Fruit fly (Drosophila melanogaster): Measurements from ENCODE around the gene CG1105.

Gene CG1105

dm6 chr3R:7079718-7080117 is 12.8 kb upstream of the CG1105 start (continued):
- TF ChIP-seq kay (GFP tag; optimal IDR thresholded peaks at IDR 0.05): no peak
- no peak for TF ChIP-seq her (GFP tag; optimal IDR thresholded peaks at IDR 0.05)
- TF ChIP-seq tna (GFP tag; IDR thresholded peaks at IDR 0.05; ENCODE audit: partially characterized antibody): 0 out of 2 replicates have a peak, but pooled peaks have one; percentile 34
- TF ChIP-seq Med (GFP tag): peak; percentile 60
- TF ChIP-seq klu (GFP tag; IDR thresholded peaks at IDR 0.05): no peak
- no peak for TF ChIP-seq gsb-n (tag; optimal IDR thresholded peaks at IDR 0.05)
- no peak for TF ChIP-seq CG4282 (GFP tag; optimal IDR thresholded peaks at IDR 0.05)
- no peak for TF ChIP-seq D19A (tag; optimal IDR thresholded peaks at IDR 0.05)
- no peak for TF ChIP-seq Abd-B (GFP tag; optimal IDR thresholded peaks at IDR 0.05)
- peak; percentile 81 for TF ChIP-seq Ets65A (GFP tag)
- TF ChIP-seq fd96Cb (tag; optimal IDR thresholded peaks at IDR 0.05): no peak
- TF ChIP-seq Ssrp (tag; optimal IDR thresholded peaks at IDR 0.05): no peak
- no peak for TF ChIP-seq Drgx (GFP tag; IDR thresholded peaks at IDR 0.05)
- TF ChIP-seq nau (GFP tag; optimal IDR thresholded peaks at IDR 0.05): no peak
- 0 out of 2 replicates have a peak, but pooled peaks have one; percentile 56 for TF ChIP-seq rib (GFP tag; IDR thresholded peaks at IDR 0.05)
- no peak for TF ChIP-seq H2.0 (GFP tag; IDR thresholded peaks at IDR 0.05)
- no peak for TF ChIP-seq twi (tag; optimal IDR thresholded peaks at IDR 0.05)
- TF ChIP-seq pnt (GFP tag; optimal IDR thresholded peaks at IDR 0.05): no peak
- TF ChIP-seq fd102C (GFP tag; optimal IDR thresholded peaks at IDR 0.05): no peak
- no peak for TF ChIP-seq Atf3 (GFP tag; optimal IDR thresholded peaks at IDR 0.05)
- no peak for TF ChIP-seq CG10321 (GFP tag; IDR thresholded peaks at IDR 0.05)
- no peak for TF ChIP-seq CG17361 (GFP tag; IDR thresholded peaks at IDR 0.05)
- TF ChIP-seq CG31441 (GFP tag; IDR thresholded peaks at IDR 0.05): no peak

- no peak for TF ChIP-seq CG14014 (GFP tag; IDR thresholded peaks at IDR 0.05)
- no peak for TF ChIP-seq gsb (GFP tag; IDR thresholded peaks at IDR 0.05)
- no peak for TF ChIP-seq mam (GFP tag; optimal IDR thresholded peaks at IDR 0.05)
- no peak for TF ChIP-seq CG4820 (GFP tag; optimal IDR thresholded peaks at IDR 0.05)
- no peak for TF ChIP-seq tio (GFP tag; optimal IDR thresholded peaks at IDR 0.05)
- no peak for TF ChIP-seq slou (GFP tag; optimal IDR thresholded peaks at IDR 0.05)
- TF ChIP-seq CG15479 (GFP tag; optimal IDR thresholded peaks at IDR 0.05): no peak
- TF ChIP-seq CG14050 (GFP tag; IDR thresholded peaks at IDR 0.05): no peak
- no peak for TF ChIP-seq CG16863 (GFP tag; optimal IDR thresholded peaks at IDR 0.05)
- TF ChIP-seq CG6813 (GFP tag; optimal IDR thresholded peaks at IDR 0.05): no peak
- no peak for TF ChIP-seq CG8359 (GFP tag; optimal IDR thresholded peaks at IDR 0.05; ENCODE audit: borderline replicate concordance)
- no peak for TF ChIP-seq Mrtf (GFP tag; IDR thresholded peaks at IDR 0.05)
- TF ChIP-seq CHES-1-like (GFP tag; optimal IDR thresholded peaks at IDR 0.05): no peak
- no peak for TF ChIP-seq chn (GFP tag; optimal IDR thresholded peaks at IDR 0.05)
- peak; percentile 44 for TF ChIP-seq Hand (GFP tag; optimal IDR thresholded peaks at IDR 0.05)
- TF ChIP-seq CG3163 (GFP tag; optimal IDR thresholded peaks at IDR 0.05): no peak
- TF ChIP-seq ATbp (GFP tag; optimal IDR thresholded peaks at IDR 0.05): no peak
- TF ChIP-seq CG18599 (GFP tag; optimal IDR thresholded peaks at IDR 0.05): peak; percentile 9
- no peak for TF ChIP-seq tin (GFP tag; optimal IDR thresholded peaks at IDR 0.05)
- 0 out of 2 replicates have a peak, but pooled peaks have one; percentile 14 for TF ChIP-seq CG4360 (GFP tag; IDR thresholded peaks at IDR 0.05)
- TF ChIP-seq fd3F (GFP tag; optimal IDR thresholded peaks at IDR 0.05): no peak
- no peak for TF ChIP-seq Dfd (GFP tag; optimal IDR thresholded peaks at IDR 0.05)
- no peak for TF ChIP-seq CG8290 (GFP tag; optimal IDR thresholded peaks at IDR 0.05)
- TF ChIP-seq CG8290 (tag; optimal IDR thresholded peaks at IDR 0.05): no peak
- TF ChIP-seq PHDP (tag; optimal IDR thresholded peaks at IDR 0.05): peak; percentile 21
- no peak for TF ChIP-seq otp (GFP tag; IDR thresholded peaks at IDR 0.05)
- no peak for TF ChIP-seq CG17359 (tag; optimal IDR thresholded peaks at IDR 0.05)
- TF ChIP-seq CG7928 (GFP tag; optimal IDR thresholded peaks at IDR 0.05): no peak
- TF ChIP-seq tgo (GFP tag; IDR thresholded peaks at IDR 0.05): no peak
Measured at dm6 chr3R:7076293-7076981, 9.5 kb upstream of the CG1105 start.
